Worm (Caenorhabditis elegans) whole organism, early embryonic: ENCODE results near the gene fbxa-25.
"Not testable (repeated sequence)": the region's sequence is repeated elsewhere in the genome, so short reads cannot be mapped to it uniquely, and the experiment has no call there.

Experiments
- ama-1 ChIP-seq: fragments of 150-350 bp; optimal IDR thresholded peaks from 2 replicates; lab custom pipeline; 2014
- ceh-13 ChIP-seq: fragments of 200-800 bp; sonication (Bioruptor generic); optimal IDR thresholded peaks from 2 replicates; lab custom pipeline; 2018; ENCODE audit warnings: mild to moderate bottlenecking, missing genetic modification characterization, missing compliant biosample characterization
- ceh-36 ChIP-seq: sonication (generic microtip); optimal IDR thresholded peaks from 2 replicates; lab custom pipeline; 2016; ENCODE audit warnings: missing genetic modification characterization, inconsistent platforms, missing compliant biosample characterization
- ets-7 ChIP-seq: sonication (generic microtip); optimal IDR thresholded peaks from 2 replicates; lab custom pipeline; 2016; ENCODE audit warnings: missing genotype, missing genetic modification characterization, missing compliant biosample characterization
- flt-1 ChIP-seq: fragments of 200-800 bp; sonication (Bioruptor generic); IDR thresholded peaks from 2 replicates; pipeline ENCODE4 v1.3.6; 2022; ENCODE audit warnings: missing genetic modification characterization, missing compliant biosample characterization
- hmbx-1 ChIP-seq: sonication (generic microtip); optimal IDR thresholded peaks from 2 replicates; lab custom pipeline; 2016; ENCODE audit warnings: mild to moderate bottlenecking, missing genetic modification characterization, missing compliant biosample characterization
- hmg-4 ChIP-seq: fragments of 200-800 bp; sonication (Bioruptor generic); optimal IDR thresholded peaks from 2 replicates; lab custom pipeline; 2018; ENCODE audit warnings: mild to moderate bottlenecking, missing genetic modification characterization, missing compliant biosample characterization
- pes-1 ChIP-seq: fragments of 200-800 bp; sonication (Bioruptor generic); IDR thresholded peaks from 2 replicates; pipeline ENCODE4 v1.3.6; 2022; ENCODE audit warnings: missing genetic modification reagents, missing genetic modification characterization, missing compliant biosample characterization
- tbx-11 ChIP-seq: fragments of 200-800 bp; sonication (Bioruptor generic); IDR thresholded peaks from 2 replicates; pipeline ENCODE4 v1.3.6; 2022; ENCODE audit warnings: missing genetic modification characterization, missing compliant biosample characterization
- tbx-37 ChIP-seq: fragments of 200-800 bp; sonication (Bioruptor generic); conservative IDR thresholded peaks from 2 replicates; pipeline ENCODE4 v1.3.6; 2022; ENCODE audit warnings: missing genetic modification reagents, missing genetic modification characterization, missing compliant biosample characterization
- tra-4 ChIP-seq: sonication (generic microtip); optimal IDR thresholded peaks from 2 replicates; lab custom pipeline; 2017; ENCODE audit warnings: missing genetic modification characterization, missing compliant biosample characterization

- not testable (repeated sequence) for TF ChIP-seq ceh-13 (GFP tag; lab: Kevin White, UChicago); ama-1 (lab: Kevin White, UChicago); tra-4 (tag; lab: Kevin White, UChicago); flt-1 (GFP tag; lab: Robert Waterston, UW); tbx-11; ets-7 (tag; lab: Kevin White, UChicago); tbx-37 (GFP tag; lab: Robert Waterston, UW); ceh-36 (tag; lab: Kevin White, UChicago); hmbx-1 (tag; lab: Kevin White, UChicago); pes-1; hmg-4 (GFP tag; lab: Kevin White, UChicago)
These were observed 8.7 kb upstream of the fbxa-25 start, which contains the start of gene Y82E9BR.8 for ce11 chrIII:1357973-1358372.
